Fruit fly (Drosophila melanogaster) whole organism, embryonic: ENCODE data around the gene ghi.

Experiments
- CG12769 ChIP-seq: fragments of 200-800 bp; sonication (Bioruptor generic); optimal IDR thresholded peaks from 2 replicates; lab custom pipeline; 2019; ENCODE audit warnings: missing biosample characterization, mild to moderate bottlenecking, missing genetic modification characterization, moderate library complexity
- CG13624 ChIP-seq: fragments of 200-800 bp; sonication (Bioruptor generic); optimal IDR thresholded peaks from 2 replicates; lab custom pipeline; 2016; ENCODE audit warnings: missing biosample characterization, missing genetic modification characterization
- CG15696 ChIP-seq: fragments of 200-800 bp; sonication (Bioruptor generic); optimal IDR thresholded peaks from 2 replicates; lab custom pipeline; 2019; ENCODE audit warnings: missing biosample characterization, mild to moderate bottlenecking, missing genetic modification characterization, moderate library complexity
- CG1792 ChIP-seq: fragments of 200-800 bp; sonication (Bioruptor generic); optimal IDR thresholded peaks from 2 replicates; lab custom pipeline; 2016; ENCODE audit warnings: missing biosample characterization, missing genetic modification characterization
- bcd ChIP-seq: fragments of 200-800 bp; sonication (Bioruptor generic); optimal IDR thresholded peaks from 2 replicates; lab custom pipeline; 2017; ENCODE audit warnings: missing biosample characterization, mild to moderate bottlenecking, missing genetic modification characterization
- fru ChIP-seq: fragments of >200 bp; optimal IDR thresholded peaks from 2 replicates; lab custom pipeline; 2017
- otp ChIP-seq: fragments of 200-800 bp; sonication (Bioruptor generic); IDR thresholded peaks from 3 replicates; pipeline ENCODE4, ENCODE4 v1.3.6; 2022; ENCODE audit warnings: missing biosample characterization, missing genetic modification characterization
- stc ChIP-seq: fragments of 200-800 bp; sonication (Bioruptor generic); IDR thresholded peaks from 2 replicates; pipeline ENCODE4 v1.3.6; 2022; ENCODE audit warnings: missing biosample characterization, missing genetic modification characterization
- z ChIP-seq: fragments of 200-800 bp; sonication (Bioruptor generic); IDR thresholded peaks from 3 replicates; pipeline ENCODE4 v1.3.6; 2022; ENCODE audit warnings: missing biosample characterization, missing genetic modification characterization

dm6 chr3L:9471151-9471903 lies 19.7 kb downstream of the ghi start:
- TF ChIP-seq stc (GFP tag; lab: Robert Waterston, UW), result no peak
- TF ChIP-seq z (GFP tag; lab: Robert Waterston, UW), result no peak
- TF ChIP-seq CG15696 (tag; lab: Kevin White, UChicago), result no peak
- TF ChIP-seq CG12769 (tag; lab: Kevin White, UChicago), result no peak
- no peak for TF ChIP-seq CG1792 (GFP tag; lab: Kevin White, UChicago)
- no peak for TF ChIP-seq bcd
- TF ChIP-seq fru (lab: Kevin White, UChicago), result no peak
- no peak for TF ChIP-seq otp (GFP tag; lab: Robert Waterston, UW)
- TF ChIP-seq CG13624 (GFP tag; lab: Kevin White, UChicago), result no peak
